Fruit fly (Drosophila melanogaster) whole organism, embryonic: ENCODE measurements around the gene D12.

Source experiments
- BEAF-32 ChIP-seq: fragments of 200-800 bp; sonication (Bioruptor generic); optimal IDR thresholded peaks from 3 replicates; lab custom pipeline; 2017; ENCODE audit warnings: missing biosample characterization, missing genetic modification characterization, mild to moderate bottlenecking, moderate library complexity, missing genetic modification reagents
- Bteb2 ChIP-seq: fragments of 200-800 bp; sonication (Bioruptor generic); optimal IDR thresholded peaks from 2 replicates; lab custom pipeline; 2016; ENCODE audit warnings: missing biosample characterization, missing genetic modification characterization
- CG10147 ChIP-seq: fragments of 200-800 bp; sonication (Bioruptor generic); optimal IDR thresholded peaks from 2 replicates; lab custom pipeline; 2019; ENCODE audit warnings: missing biosample characterization, mild to moderate bottlenecking, missing genetic modification characterization, moderate library complexity
- CG10267 ChIP-seq: fragments of 200-800 bp; sonication (Bioruptor generic); optimal IDR thresholded peaks from 2 replicates; lab custom pipeline; 2018; ENCODE audit warnings: missing biosample characterization, mild to moderate bottlenecking, missing genetic modification characterization, moderate library complexity
- CG10654 ChIP-seq: fragments of 200-800 bp; sonication (Bioruptor generic); optimal IDR thresholded peaks from 2 replicates; lab custom pipeline; 2016; ENCODE audit warnings: missing biosample characterization, missing genetic modification characterization
- CG11504 ChIP-seq: fragments of 200-800 bp; sonication (Bioruptor generic); optimal IDR thresholded peaks from 3 replicates; lab custom pipeline; 2019; ENCODE audit warnings: missing biosample characterization, mild to moderate bottlenecking, missing genetic modification characterization, moderate library complexity
- CG12391 ChIP-seq: fragments of 200-800 bp; sonication (Bioruptor generic); optimal IDR thresholded peaks from 3 replicates; lab custom pipeline; 2018; ENCODE audit warnings: missing biosample characterization, mild to moderate bottlenecking, missing genetic modification characterization, moderate library complexity
- CG12744 ChIP-seq: fragments of 200-800 bp; sonication (Bioruptor generic); optimal IDR thresholded peaks from 2 replicates; lab custom pipeline; 2016; ENCODE audit warnings: missing biosample characterization, missing genetic modification characterization
- CG14050 ChIP-seq: fragments of 200-800 bp; sonication (Bioruptor generic); IDR thresholded peaks from 3 replicates; pipeline ENCODE4 v1.3.6; 2022; ENCODE audit warnings: missing biosample characterization, missing genetic modification characterization
- CG14860 ChIP-seq: fragments of 200-800 bp; sonication (Bioruptor generic); IDR thresholded peaks from 3 replicates; pipeline ENCODE4 v1.3.6; 2022; ENCODE audit warnings: missing biosample characterization, missing genetic modification characterization; ENCODE audit not compliant: partially characterized antibody
- CG15269 ChIP-seq: fragments of 200-800 bp; sonication (Bioruptor generic); optimal IDR thresholded peaks from 2 replicates; lab custom pipeline; 2018; ENCODE audit warnings: missing biosample characterization, mild to moderate bottlenecking, missing genetic modification characterization, moderate library complexity
- CG16779 ChIP-seq: fragments of 200-800 bp; sonication (Bioruptor generic); IDR thresholded peaks from 2 replicates; pipeline ENCODE4 v1.3.6; 2022; ENCODE audit warnings: missing biosample characterization, missing genetic modification characterization
- CG16813 ChIP-seq: fragments of 200-800 bp; sonication (Bioruptor generic); IDR thresholded peaks from 3 replicates; pipeline ENCODE4 v1.3.6; 2022; ENCODE audit warnings: missing biosample characterization, missing genetic modification characterization; ENCODE audit not compliant: partially characterized antibody
- CG16863 ChIP-seq: fragments of 200-800 bp; sonication (Bioruptor generic); optimal IDR thresholded peaks from 3 replicates; lab custom pipeline; 2016; ENCODE audit warnings: missing biosample characterization, missing genetic modification characterization
- CG17328 ChIP-seq: fragments of 200-800 bp; sonication (Bioruptor generic); IDR thresholded peaks from 2 replicates; pipeline ENCODE4 v1.3.6; 2022; ENCODE audit warnings: missing biosample characterization, missing genetic modification characterization
- CG17568 ChIP-seq: fragments of 200-800 bp; sonication (Bioruptor generic); optimal IDR thresholded peaks from 2 replicates; lab custom pipeline; 2018; ENCODE audit warnings: missing biosample characterization, mild to moderate bottlenecking, missing genetic modification characterization, moderate library complexity
- CG17829 ChIP-seq: fragments of 200-800 bp; optimal IDR thresholded peaks from 2 replicates; lab custom pipeline; 2019; ENCODE audit warnings: missing biosample characterization, mild to moderate bottlenecking, missing genetic modification characterization, moderate library complexity
- CG18262 ChIP-seq: fragments of 200-800 bp; optimal IDR thresholded peaks from 3 replicates; lab custom pipeline; 2019; ENCODE audit warnings: missing biosample characterization, mild to moderate bottlenecking, missing genetic modification characterization, moderate library complexity
- CG18599 ChIP-seq: fragments of 200-800 bp; sonication (Bioruptor generic); optimal IDR thresholded peaks from 3 replicates; lab custom pipeline; 2017; ENCODE audit warnings: missing biosample characterization, missing genetic modification characterization, mild to moderate bottlenecking, moderate library complexity, missing genetic modification reagents
- CG2129 ChIP-seq: fragments of 200-800 bp; sonication (Bioruptor generic); IDR thresholded peaks from 2 replicates; pipeline ENCODE4 v1.3.6; 2022; ENCODE audit warnings: missing biosample characterization, missing genetic modification characterization; ENCODE audit not compliant: partially characterized antibody
- CG34376 ChIP-seq: fragments of 200-800 bp; sonication (Bioruptor generic); optimal IDR thresholded peaks from 2 replicates; lab custom pipeline; 2018; ENCODE audit warnings: missing biosample characterization, mild to moderate bottlenecking, missing genetic modification characterization
- CG4404 ChIP-seq: fragments of 200-800 bp; sonication (Bioruptor generic); IDR thresholded peaks from 2 replicates; pipeline ENCODE4 v1.3.6; 2022; ENCODE audit warnings: missing biosample characterization, missing genetic modification characterization
- CG5953 ChIP-seq: fragments of 200-800 bp; sonication (Bioruptor generic); IDR thresholded peaks from 2 replicates; pipeline ENCODE4 v1.3.6; 2022; ENCODE audit warnings: missing biosample characterization, missing genetic modification characterization
- CG6175 ChIP-seq: fragments of 200-800 bp; sonication (Bioruptor generic); IDR thresholded peaks from 3 replicates; pipeline ENCODE4 v1.3.6; 2022; ENCODE audit warnings: missing biosample characterization, missing genetic modification characterization
- CG6791 ChIP-seq: fragments of 200-800 bp; sonication (Bioruptor generic); IDR thresholded peaks from 3 replicates; pipeline ENCODE4 v1.3.6; 2022; ENCODE audit warnings: missing biosample characterization, missing genetic modification characterization; ENCODE audit not compliant: partially characterized antibody
- CG7745 ChIP-seq: fragments of 200-800 bp; sonication (Bioruptor generic); optimal IDR thresholded peaks from 2 replicates; lab custom pipeline; 2018; ENCODE audit warnings: missing biosample characterization, mild to moderate bottlenecking, missing genetic modification characterization, moderate library complexity
- CG8359 ChIP-seq: fragments of 200-800 bp; sonication (Bioruptor generic); optimal IDR thresholded peaks from 2 replicates; lab custom pipeline; 2017; ENCODE audit warnings: missing biosample characterization, mild to moderate bottlenecking, missing genetic modification characterization, borderline replicate concordance
- CG9727 ChIP-seq: fragments of 200-800 bp; sonication (Bioruptor generic); optimal IDR thresholded peaks from 3 replicates; lab custom pipeline; 2017; ENCODE audit warnings: missing biosample characterization, mild to moderate bottlenecking, missing genetic modification characterization
- Dbx ChIP-seq: fragments of 200-800 bp; sonication (Bioruptor generic); IDR thresholded peaks from 3 replicates; pipeline ENCODE4 v1.3.6; 2022; ENCODE audit warnings: missing biosample characterization, missing genetic modification characterization
- HLHmδ ChIP-seq: fragments of 200-800 bp; sonication (Bioruptor generic); optimal IDR thresholded peaks from 2 replicates; lab custom pipeline; 2018; ENCODE audit warnings: missing biosample characterization, mild to moderate bottlenecking, missing genetic modification characterization, moderate library complexity
- Nf-YB ChIP-seq: fragments of 200-800 bp; sonication (Bioruptor generic); optimal IDR thresholded peaks from 3 replicates; lab custom pipeline; 2019; ENCODE audit warnings: missing biosample characterization, mild to moderate bottlenecking, missing genetic modification characterization, moderate library complexity
- Nf-YC ChIP-seq: fragments of 200-800 bp; optimal IDR thresholded peaks from 3 replicates; lab custom pipeline; 2019; ENCODE audit warnings: missing biosample characterization, mild to moderate bottlenecking, missing genetic modification characterization, moderate library complexity
- Ptx1 ChIP-seq: fragments of 200-800 bp; sonication (Bioruptor generic); IDR thresholded peaks from 2 replicates; pipeline ENCODE4 v1.3.6; 2022; ENCODE audit warnings: missing biosample characterization, missing genetic modification characterization
- Rx ChIP-seq: fragments of 200-800 bp; sonication (Bioruptor generic); IDR thresholded peaks from 2 replicates; pipeline ENCODE4 v1.3.6; 2022; ENCODE audit warnings: missing biosample characterization, missing genetic modification characterization
- Sry-β ChIP-seq: fragments of 200-800 bp; sonication (Bioruptor generic); optimal IDR thresholded peaks from 2 replicates; lab custom pipeline; 2018; ENCODE audit warnings: missing biosample characterization, mild to moderate bottlenecking, missing genetic modification characterization, moderate library complexity
- aop ChIP-seq: fragments of 200-800 bp; sonication (Bioruptor generic); IDR thresholded peaks from 2 replicates; pipeline ENCODE4 v1.3.6; 2022; ENCODE audit warnings: missing biosample characterization, missing genetic modification characterization
- danr ChIP-seq: fragments of 200-800 bp; sonication (Bioruptor generic); IDR thresholded peaks from 2 replicates; pipeline ENCODE4 v1.3.6; 2022; ENCODE audit warnings: missing biosample characterization, missing genetic modification characterization
- dati ChIP-seq: fragments of 200-800 bp; sonication (Bioruptor generic); IDR thresholded peaks from 2 replicates; pipeline ENCODE4 v1.3.6; 2022; ENCODE audit warnings: missing biosample characterization, missing genetic modification characterization
- dpn ChIP-seq, 2 experiments: fragments of 200-800 bp; sonication (Bioruptor generic); optimal IDR thresholded peaks; 3 replicates each; lab custom pipeline; 2016; ENCODE audit warnings: missing biosample characterization in 2 of 2, missing genetic modification characterization in 2 of 2
- hb ChIP-seq: fragments of 200-800 bp; sonication (Bioruptor generic); IDR thresholded peaks from 3 replicates; pipeline ENCODE4 v1.3.6; 2022; ENCODE audit warnings: missing biosample characterization, missing genetic modification characterization; ENCODE audit not compliant: partially characterized antibody
- hth ChIP-seq: fragments of >200 bp; optimal IDR thresholded peaks from 2 replicates; lab custom pipeline; 2017; ENCODE audit warnings: inconsistent platforms
- insv ChIP-seq, 2 experiments: fragments of 200-800 bp; sonication (Bioruptor generic); optimal IDR thresholded peaks; 3 replicates each; lab custom pipeline; 2016 to 2018; ENCODE audit warnings: missing biosample characterization in 2 of 2, missing genetic modification characterization in 2 of 2
- jing ChIP-seq: fragments of 200-800 bp; sonication (Bioruptor generic); optimal IDR thresholded peaks from 2 replicates; lab custom pipeline; 2018; ENCODE audit warnings: missing biosample characterization, mild to moderate bottlenecking, missing genetic modification characterization
- kni ChIP-seq: fragments of 200-800 bp; sonication (Bioruptor generic); optimal IDR thresholded peaks from 3 replicates; lab custom pipeline; 2017; ENCODE audit warnings: mild to moderate bottlenecking, missing biosample characterization, missing genetic modification reagents, missing genetic modification characterization
- pum ChIP-seq: fragments of 200-800 bp; sonication (Bioruptor generic); optimal IDR thresholded peaks from 2 replicates; lab custom pipeline; 2016; ENCODE audit warnings: missing biosample characterization, missing genetic modification characterization
- salm ChIP-seq: fragments of 200-800 bp; sonication (Bioruptor generic); optimal IDR thresholded peaks from 2 replicates; lab custom pipeline; 2018; ENCODE audit warnings: missing biosample characterization, mild to moderate bottlenecking, missing genetic modification characterization
- slp2 ChIP-seq: fragments of 200-800 bp; sonication (Bioruptor generic); optimal IDR thresholded peaks from 2 replicates; lab custom pipeline; 2016; ENCODE audit warnings: missing biosample characterization, missing genetic modification characterization
- so ChIP-seq: fragments of 200-800 bp; sonication (Bioruptor generic); IDR thresholded peaks from 3 replicates; pipeline ENCODE4 v1.3.6; 2022; ENCODE audit warnings: missing biosample characterization, missing genetic modification characterization
- ssp ChIP-seq: fragments of 200-800 bp; sonication (Bioruptor generic); IDR thresholded peaks from 2 replicates; pipeline ENCODE4 v1.3.6; 2022; ENCODE audit warnings: missing biosample characterization, missing genetic modification characterization
- trem ChIP-seq: fragments of 200-800 bp; optimal IDR thresholded peaks from 3 replicates; lab custom pipeline; 2019; ENCODE audit warnings: missing biosample characterization, mild to moderate bottlenecking, missing genetic modification characterization, moderate library complexity
- unc-4 ChIP-seq: fragments of 200-800 bp; sonication (Bioruptor generic); IDR thresholded peaks from 2 replicates; pipeline ENCODE4 v1.3.6; 2022; ENCODE audit warnings: missing biosample characterization, missing genetic modification characterization; ENCODE audit not compliant: partially characterized antibody

D12 gene

DNA sequence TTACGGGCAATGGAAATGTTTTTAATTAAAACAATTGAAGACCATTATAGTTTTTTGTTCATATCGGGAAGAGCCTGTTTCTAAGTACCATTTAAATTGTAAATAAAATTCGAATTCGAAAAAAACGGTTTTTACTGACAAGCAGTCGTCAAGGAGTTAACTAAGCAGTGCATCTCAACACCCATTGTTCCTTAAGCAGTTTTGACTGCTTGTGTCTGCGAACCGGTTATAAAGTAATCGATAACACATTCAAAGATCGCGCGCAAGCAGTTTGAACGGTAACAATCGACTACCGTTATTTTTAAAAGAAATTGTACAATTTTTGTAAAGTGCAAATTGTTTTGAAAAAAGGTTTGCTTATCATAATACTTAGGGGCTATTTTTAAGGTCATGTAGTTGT is 40.8 kb upstream of the D12 start (continued):
- TF ChIP-seq CG6175 (GFP tag; lab: Robert Waterston, UW), result no peak
- no peak for TF ChIP-seq unc-4
- no peak for TF ChIP-seq CG8359
- TF ChIP-seq CG14860 (GFP tag; lab: Robert Waterston, UW), result peak; percentile 54
- no peak for TF ChIP-seq so (GFP tag; lab: Robert Waterston, UW)
- TF ChIP-seq CG12391 (tag; lab: Kevin White, UChicago), result no peak
- TF ChIP-seq Nf-YC (tag; lab: Kevin White, UChicago), result no peak
- no peak for TF ChIP-seq salm (tag; lab: Kevin White, UChicago)
- no peak for TF ChIP-seq Bteb2 (GFP tag; lab: Kevin White, UChicago)
- no peak for TF ChIP-seq CG16813 (GFP tag; lab: Robert Waterston, UW)
- no peak for TF ChIP-seq CG16863 (GFP tag; lab: Kevin White, UChicago)
- no peak for TF ChIP-seq CG4404
- TF ChIP-seq Nf-YB, result no peak
- no peak for TF ChIP-seq CG18599 (GFP tag; lab: Kevin White, UChicago)
- no peak for TF ChIP-seq CG12744 (GFP tag; lab: Kevin White, UChicago)
- peak; percentile 12 for TF ChIP-seq trem (tag; lab: Kevin White, UChicago)
- no peak for TF ChIP-seq CG34376 (GFP tag; lab: Kevin White, UChicago)
- TF ChIP-seq CG10147, result no peak
- no peak for TF ChIP-seq CG10654
- no peak for TF ChIP-seq hth (lab: Kevin White, UChicago)
- no peak for TF ChIP-seq Ptx1 (GFP tag; lab: Robert Waterston, UW)
- TF ChIP-seq CG16779 (GFP tag; lab: Robert Waterston, UW), result no peak
- peak; percentile 41 for TF ChIP-seq CG11504 (tag; lab: Kevin White, UChicago)
- no peak for TF ChIP-seq CG17568 (GFP tag; lab: Kevin White, UChicago)
- TF ChIP-seq kni (GFP tag; lab: Kevin White, UChicago), result no peak
- TF ChIP-seq CG7745 (tag; lab: Kevin White, UChicago), result no peak
- peak; percentile 58 for TF ChIP-seq CG6791 (GFP tag; lab: Robert Waterston, UW)
- TF ChIP-seq jing (GFP tag; lab: Kevin White, UChicago), result no peak
- no peak for TF ChIP-seq Dbx (GFP tag; lab: Robert Waterston, UW)
- no peak for TF ChIP-seq CG18262 (tag; lab: Kevin White, UChicago)
- TF ChIP-seq CG9727 (GFP tag; lab: Kevin White, UChicago), result no peak
- no peak for TF ChIP-seq aop (GFP tag; lab: Robert Waterston, UW)
- TF ChIP-seq insv (GFP tag; optimal IDR thresholded peaks at IDR 0.05; lab: Kevin White, UChicago), result no peak
- TF ChIP-seq hb (GFP tag; lab: Robert Waterston, UW), result 0 out of 3 replicates have a peak, but pooled peaks have one; percentile 40
- no peak for TF ChIP-seq ssp (GFP tag; lab: Robert Waterston, UW)
- no peak for TF ChIP-seq dati (GFP tag; lab: Robert Waterston, UW)
- no peak for TF ChIP-seq Sry-β
- TF ChIP-seq CG17829 (tag; lab: Kevin White, UChicago), result peak; percentile 23
- peak; percentile 54 for TF ChIP-seq BEAF-32 (GFP tag; lab: Kevin White, UChicago)
- TF ChIP-seq pum (GFP tag; lab: Kevin White, UChicago), result no peak
- TF ChIP-seq CG15269 (tag; lab: Kevin White, UChicago), result no peak
- TF ChIP-seq dpn (GFP tag; optimal IDR thresholded peaks at IDR 0.05; lab: Kevin White, UChicago), result peak in 1 of 2 experiments; percentile 20
- no peak for TF ChIP-seq slp2 (GFP tag; lab: Kevin White, UChicago)
- TF ChIP-seq CG17328 (GFP tag; lab: Robert Waterston, UW), result no peak
- TF ChIP-seq Rx (GFP tag; lab: Robert Waterston, UW), result no peak
- no peak for TF ChIP-seq CG5953
- no peak for TF ChIP-seq HLHmδ (GFP tag; lab: Kevin White, UChicago)
- no peak for TF ChIP-seq CG2129 (GFP tag; lab: Robert Waterston, UW)
- peak; percentile 78 for TF ChIP-seq CG10267 (tag; lab: Kevin White, UChicago)
- no peak for TF ChIP-seq danr
- no peak for TF ChIP-seq CG14050
